Worm (Caenorhabditis elegans): ENCODE results near the gene lit-1.

DNA sequence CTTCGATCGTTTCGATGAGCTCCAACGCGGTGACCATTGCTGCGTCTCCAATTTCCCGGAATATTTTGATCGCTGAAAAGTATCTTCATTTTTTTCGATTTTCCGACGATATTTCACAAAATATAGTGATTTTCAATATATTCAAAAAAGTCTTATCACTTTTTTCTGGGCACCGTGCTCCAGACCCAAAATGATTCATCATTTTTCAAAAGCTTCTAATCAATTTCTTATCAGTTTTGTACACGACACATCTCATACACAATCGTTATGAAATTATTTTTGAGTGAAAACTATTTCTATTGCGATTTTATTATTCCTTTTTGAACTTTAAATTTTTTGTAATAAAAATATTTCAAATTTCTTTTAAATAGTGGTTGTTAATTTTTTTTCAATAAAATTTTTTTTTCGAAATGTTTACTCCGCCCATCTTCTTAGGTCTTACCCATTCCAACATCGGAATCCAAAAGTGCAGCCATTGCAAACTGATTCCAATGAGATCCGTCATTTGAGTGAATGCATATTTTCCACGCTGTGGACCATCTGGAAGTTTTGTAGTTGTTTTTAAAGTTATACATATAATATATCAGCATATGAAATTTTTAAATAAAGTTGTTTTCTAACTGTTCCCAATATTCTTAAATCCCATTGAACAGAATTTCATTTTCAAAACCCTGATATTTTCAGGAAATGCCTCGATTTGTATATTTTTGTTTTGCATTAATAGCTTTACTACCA lies 22.9 kb upstream of the lit-1 start, which contains the start of gene sid-2:
- no peak for TF ChIP-seq him-1 (tag; optimal IDR thresholded peaks at IDR 0.05)
- TF ChIP-seq W03F9.2 (tag; optimal IDR thresholded peaks at IDR 0.05), result no peak
- TF ChIP-seq dao-5 (tag; optimal IDR thresholded peaks at IDR 0.05), result no peak

Data from whole organism, L4/young adult.